Fruit fly (Drosophila melanogaster) whole organism: ENCODE data around the gene Pka-R1.

Source experiments
- CG8478 ChIP-seq: fragments of >200 bp; optimal IDR thresholded peaks from 2 replicates; lab custom pipeline; 2018; ENCODE audit warnings: inconsistent platforms
- Dll ChIP-seq: fragments of >200 bp; optimal IDR thresholded peaks from 2 replicates; lab custom pipeline; 2017
- EcR ChIP-seq, 2 experiments: fragments of >200 bp; optimal IDR thresholded peaks; 2 replicates each; lab custom pipeline; 2017; ENCODE audit warnings: missing biosample characterization in 2 of 2, missing genetic modification characterization in 2 of 2, missing genetic modification reagents in 2 of 2
- pan ChIP-seq: fragments of >200 bp; optimal IDR thresholded peaks from 2 replicates; lab custom pipeline; 2017
- psq ChIP-seq: fragments of >200 bp; optimal IDR thresholded peaks from 2 replicates; lab custom pipeline; 2017
- usp ChIP-seq: fragments of >200 bp; optimal IDR thresholded peaks from 2 replicates; lab custom pipeline; 2017; ENCODE audit warnings: missing biosample characterization, missing genetic modification characterization, mixed read lengths

Pka-R1 gene

dm6 chr3L:20823206-20823803 lies 7.4 kb downstream of the Pka-R1 start:
- TF ChIP-seq Dll (lab: Kevin White, UChicago) (no peak), pan (no peak), psq (lab: Kevin White, UChicago) (no peak), usp (no peak), EcR (GFP tag; optimal IDR thresholded peaks at IDR 0.05; lab: Kevin White, UChicago) (no peak), CG8478 (no peak)

dm6 chr3L:20826950-20827910 lies 11.3 kb downstream of the Pka-R1 start:
- no peak for TF ChIP-seq usp
- TF ChIP-seq EcR (GFP tag; optimal IDR thresholded peaks at IDR 0.05; lab: Kevin White, UChicago) = no peak
- no peak for TF ChIP-seq psq (lab: Kevin White, UChicago)
- TF ChIP-seq pan = no peak
- no peak for TF ChIP-seq Dll (lab: Kevin White, UChicago)
- TF ChIP-seq CG8478 = no peak

dm6 chr3L:20827962-20828361 lies 12.0 kb downstream of the Pka-R1 start:
- no peak for TF ChIP-seq CG8478
- no peak for TF ChIP-seq Dll (lab: Kevin White, UChicago)
- TF ChIP-seq EcR (GFP tag; optimal IDR thresholded peaks at IDR 0.05; lab: Kevin White, UChicago) = no peak
- no peak for TF ChIP-seq pan
- TF ChIP-seq usp = no peak
- no peak for TF ChIP-seq psq (lab: Kevin White, UChicago)

DNA sequence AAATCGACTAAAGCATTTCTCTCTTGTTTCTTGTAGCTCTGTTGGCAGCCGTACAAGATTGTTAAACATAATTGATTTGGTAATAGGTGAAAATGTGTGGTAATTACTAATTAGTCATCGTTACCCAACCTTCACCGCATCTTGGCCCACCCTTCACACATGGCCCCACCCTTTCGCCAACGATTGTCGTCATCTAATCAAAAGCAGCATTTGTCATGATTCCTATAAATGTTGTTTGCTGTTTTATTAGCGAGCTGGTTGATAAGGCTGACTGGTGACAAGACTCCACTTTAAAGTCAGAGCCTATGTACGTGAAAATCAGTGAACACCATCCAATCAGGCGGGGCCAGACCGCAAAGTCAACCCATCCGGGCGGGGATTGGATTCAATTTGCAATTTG lies 14.4 kb downstream of the Pka-R1 start:
- no peak for TF ChIP-seq usp
- TF ChIP-seq psq (lab: Kevin White, UChicago) = no peak
- no peak for TF ChIP-seq EcR (GFP tag; optimal IDR thresholded peaks at IDR 0.05; lab: Kevin White, UChicago)
- no peak for TF ChIP-seq pan
- no peak for TF ChIP-seq CG8478
- no peak for TF ChIP-seq Dll (lab: Kevin White, UChicago)

DNA sequence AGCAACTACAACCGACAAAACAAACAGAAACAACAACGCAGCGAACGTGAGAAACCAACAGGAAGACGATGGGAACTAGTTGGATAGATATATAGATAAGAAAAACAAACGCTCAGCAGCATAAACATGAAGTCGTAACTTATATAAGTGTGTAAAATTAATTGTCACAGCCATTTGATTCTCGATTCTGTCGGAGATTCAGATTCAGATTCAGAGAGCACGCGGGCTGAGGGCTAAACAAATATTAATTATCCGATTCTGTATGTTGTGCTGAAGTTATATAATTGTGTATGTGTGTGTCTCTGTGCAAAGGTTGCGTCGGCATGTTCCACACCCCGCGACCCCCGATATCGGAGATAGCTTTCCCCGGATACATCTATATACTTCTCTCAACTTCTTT lies 18.2 kb downstream of the Pka-R1 start:
- no peak for TF ChIP-seq psq (lab: Kevin White, UChicago)
- TF ChIP-seq pan = no peak
- TF ChIP-seq EcR (GFP tag; optimal IDR thresholded peaks at IDR 0.05; lab: Kevin White, UChicago) = no peak
- no peak for TF ChIP-seq Dll (lab: Kevin White, UChicago)
- no peak for TF ChIP-seq usp
- TF ChIP-seq CG8478 = no peak

DNA sequence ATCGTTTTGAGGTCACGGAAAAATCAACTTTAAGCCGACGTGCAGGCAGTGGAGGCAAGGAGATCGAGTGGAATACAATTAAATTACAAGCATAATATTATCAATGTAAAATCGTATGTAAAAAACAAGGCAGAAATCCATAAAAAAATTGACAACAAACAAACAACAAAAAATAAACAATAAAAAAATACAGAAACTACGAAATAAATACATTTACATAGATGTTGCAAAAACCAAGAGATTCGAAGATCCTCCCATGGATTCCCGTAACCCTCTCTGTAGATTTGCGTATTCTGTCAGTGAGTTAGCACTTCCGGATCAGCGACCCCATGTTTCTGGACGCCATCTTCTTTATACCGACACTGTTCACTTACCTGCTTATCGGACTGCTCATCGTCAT lies 20.0 kb downstream of the Pka-R1 start, which contains the start of gene CG3288:
CG3288 (plus strand) TSS at position 301 of the 400 bp plus-strand sequence.
- TF ChIP-seq Dll (lab: Kevin White, UChicago) (no peak), CG8478 (no peak), EcR (GFP tag; optimal IDR thresholded peaks at IDR 0.05; lab: Kevin White, UChicago) (no peak), pan (no peak), psq (lab: Kevin White, UChicago) (no peak), usp (no peak)

DNA sequence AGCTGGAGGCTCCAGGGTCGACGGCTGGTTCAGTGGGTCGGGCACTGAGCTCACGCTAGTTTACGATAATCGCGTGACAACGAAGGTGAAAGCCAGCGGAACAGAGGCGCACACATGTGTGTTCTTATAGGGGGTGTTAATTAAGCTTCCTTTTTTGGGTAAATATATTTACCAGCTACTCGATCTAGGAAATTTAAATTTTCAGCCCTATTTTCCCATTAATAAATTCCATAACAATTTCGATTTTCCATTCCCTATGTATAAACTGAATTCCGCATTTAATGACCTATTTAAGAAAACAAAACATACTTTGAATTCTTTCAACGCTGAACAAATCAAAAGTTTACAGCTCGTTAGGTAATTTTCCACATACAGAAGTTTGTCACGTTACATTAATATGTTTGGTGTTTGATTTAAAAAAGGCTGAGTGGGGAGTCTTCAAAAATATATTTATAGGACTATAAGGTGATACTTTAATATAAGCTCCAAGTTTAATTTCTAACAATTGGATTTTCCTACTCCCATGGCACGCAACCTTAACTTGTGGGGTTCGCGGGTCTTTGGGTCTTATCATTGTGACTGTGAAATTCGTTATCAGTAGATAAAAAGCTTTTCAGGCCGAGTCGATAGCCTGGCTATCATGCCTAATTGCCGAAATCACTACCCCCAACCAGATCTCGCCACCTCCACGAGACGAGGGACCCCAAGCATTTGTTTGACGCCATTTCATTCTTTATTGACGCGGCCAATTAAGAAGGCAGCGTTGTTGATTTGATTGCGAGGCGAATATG lies 21.3 kb downstream of the Pka-R1 start, which contains the start of gene CG13255:
CG13255 (plus strand) TSS at position 449 of the 791 bp plus-strand sequence.
- TF ChIP-seq CG8478 (no peak), EcR (GFP tag; optimal IDR thresholded peaks at IDR 0.05; lab: Kevin White, UChicago) (no peak), usp (no peak), pan (no peak), Dll (lab: Kevin White, UChicago) (no peak), psq (lab: Kevin White, UChicago) (no peak)

- TF ChIP-seq EcR (GFP tag; optimal IDR thresholded peaks at IDR 0.05; lab: Kevin White, UChicago) (no peak), CG8478 (no peak), Dll (lab: Kevin White, UChicago) (no peak), psq (lab: Kevin White, UChicago) (no peak), pan (no peak), usp (no peak)
These were observed 21.9 kb downstream of the Pka-R1 start for dm6 chr3L:20837831-20838301.

DNA sequence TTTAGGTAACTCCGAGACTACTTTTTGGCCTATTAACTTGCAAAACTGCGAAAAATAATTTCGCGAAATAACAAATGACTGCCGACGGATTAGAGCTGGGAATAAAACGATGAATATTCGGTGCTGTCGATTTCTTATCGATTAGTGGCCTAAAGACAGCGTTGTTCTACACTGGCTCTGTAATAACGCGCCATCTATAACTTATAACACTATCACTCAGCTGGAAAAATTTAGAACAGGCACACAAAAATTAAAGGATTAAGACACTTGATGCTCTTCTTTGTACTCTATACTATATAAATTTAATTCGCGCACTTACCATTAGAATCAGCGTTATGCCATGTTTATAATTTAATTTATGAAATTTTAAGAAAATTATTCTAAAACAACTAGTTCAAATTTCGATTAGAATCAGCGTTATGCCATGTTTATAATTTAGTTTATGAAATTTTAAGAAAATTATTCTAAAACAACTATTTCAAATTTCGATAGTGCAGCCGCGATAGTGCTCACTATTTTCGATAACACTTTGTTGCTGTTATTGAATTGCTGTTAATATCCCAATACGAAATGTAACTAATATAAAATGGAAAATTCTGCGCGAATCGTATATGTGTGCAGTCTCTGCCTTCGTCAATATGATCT lies 25.7 kb downstream of the Pka-R1 start, which contains the start of the genes CSN3 and CG11456:
CSN3 (minus strand) TSS at position 112 of the 645 bp plus-strand sequence.
CG11456 (plus strand) TSS at position 523 of the 645 bp plus-strand sequence.
- TF ChIP-seq pan (no peak), usp (no peak), Dll (lab: Kevin White, UChicago) (no peak), psq (lab: Kevin White, UChicago) (no peak), EcR (GFP tag; optimal IDR thresholded peaks at IDR 0.05; lab: Kevin White, UChicago) (no peak), CG8478 (no peak)

DNA sequence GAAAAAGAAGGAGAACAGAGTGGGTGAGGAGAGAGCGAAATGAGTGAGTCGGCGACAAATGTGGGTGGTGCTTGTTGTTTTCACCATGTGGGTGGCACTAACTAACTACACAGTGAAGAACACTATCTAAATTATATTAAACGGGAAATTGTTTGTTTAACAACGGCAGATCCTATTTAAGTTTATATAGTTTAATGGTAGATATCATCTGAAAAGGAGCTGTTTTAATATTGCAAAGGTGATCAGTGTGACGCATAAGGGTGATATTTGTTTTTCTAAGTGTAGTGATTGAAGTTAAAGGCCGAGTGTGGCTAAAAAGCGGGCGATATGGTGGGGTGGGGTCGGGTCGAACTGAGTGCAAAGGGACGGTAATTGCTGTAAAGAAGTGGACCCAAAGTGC lies 32.7 kb downstream of the Pka-R1 start:
- TF ChIP-seq pan = no peak
- TF ChIP-seq usp = no peak
- no peak for TF ChIP-seq EcR (GFP tag; optimal IDR thresholded peaks at IDR 0.05; lab: Kevin White, UChicago)
- TF ChIP-seq psq (lab: Kevin White, UChicago) = no peak
- no peak for TF ChIP-seq CG8478
- TF ChIP-seq Dll (lab: Kevin White, UChicago) = no peak

DNA sequence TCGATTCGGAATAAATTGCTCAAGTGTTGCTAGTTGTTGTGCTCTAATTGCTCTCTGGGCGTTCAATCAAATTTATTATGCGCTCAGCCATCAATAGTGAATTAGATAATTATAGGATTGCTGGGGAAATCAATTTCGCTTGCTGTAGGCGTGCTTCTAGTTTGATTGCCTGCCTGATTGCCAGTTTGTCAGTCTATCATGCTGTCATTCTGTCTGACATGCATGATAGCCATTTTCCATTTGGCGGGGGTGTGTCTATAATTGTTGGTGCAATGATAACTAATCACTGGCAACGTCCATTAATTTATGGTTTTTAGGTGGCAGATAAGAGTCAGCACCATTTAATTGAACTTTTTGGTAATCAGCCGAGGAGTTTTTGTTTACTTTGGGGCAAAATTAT lies 41.7 kb downstream of the Pka-R1 start:
- no peak for TF ChIP-seq EcR (GFP tag; optimal IDR thresholded peaks at IDR 0.05; lab: Kevin White, UChicago)
- TF ChIP-seq pan = no peak
- TF ChIP-seq psq (lab: Kevin White, UChicago) = no peak
- no peak for TF ChIP-seq Dll (lab: Kevin White, UChicago)
- TF ChIP-seq usp = no peak
- no peak for TF ChIP-seq CG8478
